Fruit fly (Drosophila melanogaster) whole organism, embryonic: Measurements from ENCODE around the gene Trxr1.

ENCODE experiments used
- Asciz ChIP-seq: fragments of 200-800 bp; sonication (Bioruptor generic); optimal IDR thresholded peaks from 2 replicates; lab custom pipeline; 2017; ENCODE audit warnings: missing biosample characterization, mild to moderate bottlenecking, missing genetic modification characterization, missing genetic modification reagents
- B-H1 ChIP-seq: fragments of 200-800 bp; sonication (Bioruptor generic); IDR thresholded peaks from 3 replicates; pipeline ENCODE4 v1.3.6; 2022; ENCODE audit warnings: missing biosample characterization, missing genetic modification characterization
- Blimp-1 ChIP-seq: fragments of 200-800 bp; sonication (Bioruptor generic); optimal IDR thresholded peaks from 3 replicates; lab custom pipeline; 2018; ENCODE audit warnings: missing biosample characterization, missing genetic modification characterization, mild to moderate bottlenecking, moderate library complexity, missing genetic modification reagents
- CG10147 ChIP-seq: fragments of 200-800 bp; sonication (Bioruptor generic); optimal IDR thresholded peaks from 2 replicates; lab custom pipeline; 2019; ENCODE audit warnings: missing biosample characterization, mild to moderate bottlenecking, missing genetic modification characterization, moderate library complexity
- CG10209 ChIP-seq: fragments of 200-800 bp; sonication (Bioruptor generic); optimal IDR thresholded peaks from 3 replicates; lab custom pipeline; 2017; ENCODE audit warnings: missing biosample characterization, mild to moderate bottlenecking, missing genetic modification characterization, missing genetic modification reagents
- CG11456 ChIP-seq: fragments of 200-800 bp; sonication (Bioruptor generic); IDR thresholded peaks from 3 replicates; pipeline ENCODE4 v1.3.6; 2022; ENCODE audit warnings: missing biosample characterization, missing genetic modification characterization
- CG12769 ChIP-seq: fragments of 200-800 bp; sonication (Bioruptor generic); optimal IDR thresholded peaks from 2 replicates; lab custom pipeline; 2019; ENCODE audit warnings: missing biosample characterization, mild to moderate bottlenecking, missing genetic modification characterization, moderate library complexity
- CG13296 ChIP-seq: fragments of 200-800 bp; sonication (Bioruptor generic); optimal IDR thresholded peaks from 3 replicates; lab custom pipeline; 2018; ENCODE audit warnings: missing biosample characterization, mild to moderate bottlenecking, missing genetic modification characterization
- CG13424 ChIP-seq: fragments of 200-800 bp; sonication (Bioruptor generic); optimal IDR thresholded peaks from 2 replicates; lab custom pipeline; 2019; ENCODE audit warnings: missing biosample characterization, mild to moderate bottlenecking, missing genetic modification characterization, moderate library complexity
- CG13624 ChIP-seq: fragments of 200-800 bp; sonication (Bioruptor generic); optimal IDR thresholded peaks from 2 replicates; lab custom pipeline; 2016; ENCODE audit warnings: missing biosample characterization, missing genetic modification characterization
- CG15269 ChIP-seq: fragments of 200-800 bp; sonication (Bioruptor generic); optimal IDR thresholded peaks from 2 replicates; lab custom pipeline; 2018; ENCODE audit warnings: missing biosample characterization, mild to moderate bottlenecking, missing genetic modification characterization, moderate library complexity
- CG17359 ChIP-seq: fragments of 200-800 bp; sonication (Bioruptor generic); optimal IDR thresholded peaks from 3 replicates; lab custom pipeline; 2018; ENCODE audit warnings: missing biosample characterization, mild to moderate bottlenecking, missing genetic modification characterization, moderate library complexity
- CG2120 ChIP-seq: fragments of 200-800 bp; sonication (Bioruptor generic); optimal IDR thresholded peaks from 3 replicates; lab custom pipeline; 2016; ENCODE audit warnings: missing biosample characterization, missing genetic modification characterization
- CG31441 ChIP-seq: fragments of 200-800 bp; sonication (Bioruptor generic); IDR thresholded peaks from 2 replicates; pipeline ENCODE4 v1.3.6; 2022; ENCODE audit warnings: missing biosample characterization, missing genetic modification characterization
- CG32532 ChIP-seq: fragments of 200-800 bp; sonication (Bioruptor generic); IDR thresholded peaks from 2 replicates; pipeline ENCODE4 v1.3.6; 2022; ENCODE audit warnings: missing biosample characterization, missing genetic modification characterization
- CG4820 ChIP-seq: fragments of 200-800 bp; sonication (Bioruptor generic); optimal IDR thresholded peaks from 3 replicates; lab custom pipeline; 2016; ENCODE audit warnings: missing biosample characterization, missing genetic modification characterization
- CG8290 ChIP-seq, 3 experiments: fragments of 200-800 bp; sonication (Bioruptor generic); optimal IDR thresholded peaks; 2 replicates each; lab custom pipeline; 2016 to 2019; ENCODE audit warnings: missing biosample characterization in 3 of 3, missing genetic modification characterization in 3 of 3, mild to moderate bottlenecking in 2 of 3, moderate library complexity in 1 of 3
- CG8478 ChIP-seq: fragments of >200 bp; optimal IDR thresholded peaks from 2 replicates; lab custom pipeline; 2018
- CG8924 ChIP-seq: fragments of 200-800 bp; optimal IDR thresholded peaks from 3 replicates; lab custom pipeline; 2019; ENCODE audit warnings: missing biosample characterization, mild to moderate bottlenecking, missing genetic modification characterization, moderate library complexity
- CG9727 ChIP-seq: fragments of 200-800 bp; sonication (Bioruptor generic); optimal IDR thresholded peaks from 3 replicates; lab custom pipeline; 2017; ENCODE audit warnings: missing biosample characterization, mild to moderate bottlenecking, missing genetic modification characterization
- CHES-1-like ChIP-seq: fragments of 200-800 bp; sonication (Bioruptor generic); optimal IDR thresholded peaks from 2 replicates; lab custom pipeline; 2016; ENCODE audit warnings: missing biosample characterization, missing genetic modification characterization
- ERR ChIP-seq: fragments of 200-800 bp; sonication (Bioruptor generic); optimal IDR thresholded peaks from 2 replicates; lab custom pipeline; 2016; ENCODE audit warnings: missing biosample characterization, missing genetic modification characterization
- Fer1 ChIP-seq: fragments of 200-800 bp; sonication (Bioruptor generic); optimal IDR thresholded peaks from 2 replicates; lab custom pipeline; 2017; ENCODE audit warnings: missing biosample characterization, mild to moderate bottlenecking, missing genetic modification characterization
- H15 ChIP-seq: fragments of 200-800 bp; sonication (Bioruptor generic); IDR thresholded peaks from 3 replicates; pipeline ENCODE4 v1.3.6; 2022; ENCODE audit warnings: missing biosample characterization, missing genetic modification characterization
- NK7.1 ChIP-seq: fragments of 200-800 bp; sonication (Bioruptor generic); optimal IDR thresholded peaks from 3 replicates; lab custom pipeline; 2016; ENCODE audit warnings: missing biosample characterization, missing genetic modification characterization
- Optix ChIP-seq: fragments of 200-800 bp; sonication (Bioruptor generic); IDR thresholded peaks from 3 replicates; pipeline ENCODE4 v1.3.6; 2022; ENCODE audit warnings: missing biosample characterization, missing genetic modification characterization
- Pdp1 ChIP-seq, 2 experiments: fragments of 200-800 bp; sonication (Bioruptor generic); optimal IDR thresholded peaks; 3 replicates each; lab custom pipeline; 2016; ENCODE audit warnings: missing biosample characterization in 2 of 2, missing genetic modification characterization in 2 of 2, mild to moderate bottlenecking in 1 of 2, moderate library complexity in 1 of 2
- Rfx ChIP-seq: fragments of 200-800 bp; sonication (Bioruptor generic); IDR thresholded peaks from 2 replicates; pipeline ENCODE4 v1.3.6; 2022; ENCODE audit warnings: missing biosample characterization, missing genetic modification characterization
- Rx ChIP-seq: fragments of 200-800 bp; sonication (Bioruptor generic); IDR thresholded peaks from 2 replicates; pipeline ENCODE4 v1.3.6; 2022; ENCODE audit warnings: missing biosample characterization, missing genetic modification characterization
- Six4 ChIP-seq: fragments of 200-800 bp; sonication (Bioruptor generic); optimal IDR thresholded peaks from 2 replicates; lab custom pipeline; 2016; ENCODE audit warnings: missing biosample characterization, missing genetic modification characterization
- Vsx1 ChIP-seq: fragments of 200-800 bp; sonication (Bioruptor generic); optimal IDR thresholded peaks from 2 replicates; lab custom pipeline; 2017; ENCODE audit warnings: missing biosample characterization, mild to moderate bottlenecking, missing genetic modification characterization, missing genetic modification reagents
- bab2 ChIP-seq: fragments of 200-800 bp; sonication (Bioruptor generic); optimal IDR thresholded peaks from 2 replicates; lab custom pipeline; 2016; ENCODE audit warnings: missing biosample characterization, missing genetic modification characterization
- bcd ChIP-seq: fragments of 200-800 bp; sonication (Bioruptor generic); optimal IDR thresholded peaks from 2 replicates; lab custom pipeline; 2017; ENCODE audit warnings: missing biosample characterization, mild to moderate bottlenecking, missing genetic modification characterization
- bigmax ChIP-seq: fragments of 200-800 bp; sonication (Bioruptor generic); optimal IDR thresholded peaks from 2 replicates; lab custom pipeline; 2018; ENCODE audit warnings: missing biosample characterization, mild to moderate bottlenecking, missing genetic modification characterization
- cad ChIP-seq: fragments of >200 bp; optimal IDR thresholded peaks from 2 replicates; lab custom pipeline; 2017; ENCODE audit warnings: missing biosample characterization, missing genetic modification characterization
- caup ChIP-seq: fragments of 200-800 bp; sonication (Bioruptor generic); optimal IDR thresholded peaks from 3 replicates; lab custom pipeline; 2017; ENCODE audit warnings: missing biosample characterization, mild to moderate bottlenecking, missing genetic modification characterization, moderate library complexity; ENCODE audit not compliant: severe bottlenecking
- dpn ChIP-seq, 2 experiments: fragments of 200-800 bp; sonication (Bioruptor generic); optimal IDR thresholded peaks; 3 replicates each; lab custom pipeline; 2016; ENCODE audit warnings: missing biosample characterization in 2 of 2, missing genetic modification characterization in 2 of 2
- gce ChIP-seq: fragments of 200-800 bp; sonication (Bioruptor generic); IDR thresholded peaks from 3 replicates; pipeline ENCODE4 v1.3.6; 2022; ENCODE audit warnings: missing biosample characterization, missing genetic modification characterization
- hkb ChIP-seq, 2 experiments: fragments of 200-800 bp in 1 of 2; fragments of >200 bp in 1 of 2; sonication (Bioruptor generic) in 1 of 2; IDR thresholded peaks in 1 of 2; optimal IDR thresholded peaks in 1 of 2; 2 replicates each; pipeline versions ENCODE4 v1.3.6 to Lab custom; 2017 to 2022; ENCODE audit warnings: missing biosample characterization in 1 of 2, missing genetic modification characterization in 1 of 2
- jumu ChIP-seq: fragments of 200-800 bp; sonication (Bioruptor generic); optimal IDR thresholded peaks from 3 replicates; lab custom pipeline; 2016; ENCODE audit warnings: missing biosample characterization, missing genetic modification characterization
- ken ChIP-seq: fragments of 200-800 bp; sonication (Bioruptor generic); IDR thresholded peaks from 3 replicates; pipeline ENCODE4 v1.3.6; 2022; ENCODE audit warnings: missing biosample characterization, missing genetic modification characterization
- lola ChIP-seq, 3 experiments: fragments of >200 bp in 2 of 3; fragments of 200-800 bp in 1 of 3; sonication (Bioruptor generic) in 1 of 3; optimal IDR thresholded peaks; 2 replicates each; lab custom pipeline; 2017 to 2019; ENCODE audit warnings: missing biosample characterization in 3 of 3, missing genetic modification characterization in 3 of 3, mild to moderate bottlenecking in 1 of 3, moderate library complexity in 1 of 3
- nerfin-1 ChIP-seq: fragments of 200-800 bp; sonication (Bioruptor generic); optimal IDR thresholded peaks from 3 replicates; lab custom pipeline; 2019; ENCODE audit warnings: missing biosample characterization, mild to moderate bottlenecking, missing genetic modification characterization, moderate library complexity
- phol ChIP-seq: fragments of 200-800 bp; sonication (Bioruptor generic); optimal IDR thresholded peaks from 3 replicates; lab custom pipeline; 2018; ENCODE audit warnings: missing biosample characterization, mild to moderate bottlenecking, missing genetic modification characterization, moderate library complexity
- sisA ChIP-seq: fragments of 200-800 bp; sonication (Bioruptor generic); IDR thresholded peaks from 2 replicates; pipeline ENCODE4 v1.3.6; 2022; ENCODE audit warnings: missing biosample characterization, missing genetic modification characterization
- slou ChIP-seq: fragments of 200-800 bp; sonication (Bioruptor generic); optimal IDR thresholded peaks from 3 replicates; lab custom pipeline; 2016; ENCODE audit warnings: missing biosample characterization, missing genetic modification characterization
- sob ChIP-seq: fragments of 200-800 bp; sonication (Bioruptor generic); IDR thresholded peaks from 2 replicates; pipeline ENCODE4 v1.3.6; 2022; ENCODE audit warnings: missing biosample characterization, missing genetic modification characterization
- vvl ChIP-seq: fragments of 200-800 bp; sonication (Bioruptor generic); IDR thresholded peaks from 2 replicates; pipeline ENCODE4 v1.3.6; 2022; ENCODE audit warnings: missing biosample characterization, missing genetic modification characterization
- wek ChIP-seq: fragments of 200-800 bp; sonication (Bioruptor generic); optimal IDR thresholded peaks from 3 replicates; lab custom pipeline; 2018; ENCODE audit warnings: missing biosample characterization, mild to moderate bottlenecking, missing genetic modification characterization, moderate library complexity
- zen2 ChIP-seq: fragments of 200-800 bp; sonication (Bioruptor generic); IDR thresholded peaks from 3 replicates; pipeline ENCODE4 v1.3.6; 2022; ENCODE audit warnings: missing biosample characterization, missing genetic modification characterization; ENCODE audit not compliant: partially characterized antibody

The Trxr1 gene

dm6 chrX:8233167-8233566 is 9.2 kb upstream of the Trxr1 start (continued):
- peak; percentile 16 for TF ChIP-seq CG13424 (tag; lab: Kevin White, UChicago)
- no peak for TF ChIP-seq jumu
- no peak for TF ChIP-seq slou (GFP tag; lab: Kevin White, UChicago)
- peak; percentile 2 for TF ChIP-seq bcd (GFP tag; lab: Kevin White, UChicago)
- peak; percentile 37 for TF ChIP-seq CG12769
- peak; percentile 10 for TF ChIP-seq CG9727 (GFP tag; lab: Kevin White, UChicago)
- TF ChIP-seq CG17359: no peak
- peak; percentile 1 to 6 for TF ChIP-seq dpn (GFP tag; optimal IDR thresholded peaks at IDR 0.05; lab: Kevin White, UChicago)
- TF ChIP-seq wek: no peak
- no peak for TF ChIP-seq Blimp-1 (GFP tag; lab: Kevin White, UChicago)
- peak; percentile 42 for TF ChIP-seq vvl
- TF ChIP-seq CG8478 (lab: Kevin White, UChicago): no peak
- peak; percentile 58 for TF ChIP-seq CG32532 (GFP tag; lab: Robert Waterston, UW)
- TF ChIP-seq CG10147: no peak
- TF ChIP-seq bigmax: no peak
- TF ChIP-seq Fer1 (GFP tag; lab: Kevin White, UChicago): peak; percentile 44
- peak; percentile 26 for TF ChIP-seq CHES-1-like
- TF ChIP-seq Asciz (GFP tag; lab: Kevin White, UChicago): no peak
- TF ChIP-seq sisA (GFP tag; lab: Robert Waterston, UW): no peak
- no peak for TF ChIP-seq Optix (GFP tag; lab: Robert Waterston, UW)
- no peak for TF ChIP-seq zen2 (GFP tag; lab: Robert Waterston, UW)
- peak; percentile 40 for TF ChIP-seq CG13296 (GFP tag; lab: Kevin White, UChicago)
- peak; percentile 26 for TF ChIP-seq caup (GFP tag; lab: Kevin White, UChicago)
- no peak for TF ChIP-seq CG8290 (GFP tag; optimal IDR thresholded peaks at IDR 0.05; lab: Kevin White, UChicago)
- TF ChIP-seq CG8290 (tag; optimal IDR thresholded peaks at IDR 0.05; lab: Kevin White, UChicago): peak in 1 of 2 experiments; percentile 65
- TF ChIP-seq CG8924 (tag; lab: Kevin White, UChicago): peak; percentile 5
- no peak for TF ChIP-seq CG4820
- TF ChIP-seq Vsx1: no peak
- TF ChIP-seq lola (GFP tag; optimal IDR thresholded peaks at IDR 0.05; lab: Kevin White, UChicago): no peak
- TF ChIP-seq phol (tag; lab: Kevin White, UChicago): no peak
- TF ChIP-seq CG10209 (GFP tag; lab: Kevin White, UChicago): peak; percentile 8
- peak; percentile 43 for TF ChIP-seq CG13624
- TF ChIP-seq hkb (optimal IDR thresholded peaks at IDR 0.05; lab: Kevin White, UChicago): no peak
- TF ChIP-seq hkb (GFP tag; IDR thresholded peaks at IDR 0.05; lab: Robert Waterston, UW): 0 out of 2 replicates have a peak, but pooled peaks have one; percentile 16
- no peak for TF ChIP-seq Six4 (GFP tag; lab: Kevin White, UChicago)
- 0 out of 3 replicates have a peak, but pooled peaks have one; percentile 45 for TF ChIP-seq CG11456 (GFP tag; lab: Robert Waterston, UW)
- TF ChIP-seq B-H1 (GFP tag; lab: Robert Waterston, UW): no peak
- peak; percentile 52; the same call in 1 of the 2 replicates for TF ChIP-seq sob (GFP tag; lab: Robert Waterston, UW)
- TF ChIP-seq CG2120 (GFP tag; lab: Kevin White, UChicago): peak; percentile 69
- no peak for TF ChIP-seq cad (GFP tag; lab: Kevin White, UChicago)
- TF ChIP-seq bab2 (GFP tag; lab: Kevin White, UChicago): peak; percentile 21
- TF ChIP-seq CG15269 (tag; lab: Kevin White, UChicago): peak; percentile 53
- no peak for TF ChIP-seq CG31441
- TF ChIP-seq Rfx: peak; percentile 73
- no peak for TF ChIP-seq gce (GFP tag; lab: Robert Waterston, UW)
- TF ChIP-seq H15: no peak
- no peak for TF ChIP-seq nerfin-1 (tag; lab: Kevin White, UChicago)
- no peak for TF ChIP-seq ken
- no peak for TF ChIP-seq ERR
- TF ChIP-seq Rx: no peak
- no peak for TF ChIP-seq NK7.1 (GFP tag; lab: Kevin White, UChicago)
- peak; percentile 5 to 21 for TF ChIP-seq Pdp1 (GFP tag; optimal IDR thresholded peaks at IDR 0.05; lab: Kevin White, UChicago)
